Worm (Caenorhabditis elegans) whole organism, L4/young adult: ENCODE results near the gene F16B4.2.

Experiments used
- W03F9.2 ChIP-seq: fragments of 150-350 bp; optimal IDR thresholded peaks from 2 replicates; lab custom pipeline; 2014; ENCODE audit warnings: missing biosample characterization, missing genetic modification characterization
- dao-5 ChIP-seq: sonication (generic microtip); optimal IDR thresholded peaks from 2 replicates; lab custom pipeline; 2016; ENCODE audit warnings: missing genotype, missing genetic modification characterization, moderate library complexity, missing compliant biosample characterization
- him-1 ChIP-seq: sonication (generic microtip); optimal IDR thresholded peaks from 2 replicates; lab custom pipeline; 2016; ENCODE audit warnings: missing genotype, missing genetic modification reagents, missing genetic modification characterization, missing compliant biosample characterization

F16B4.2 gene

DNA sequence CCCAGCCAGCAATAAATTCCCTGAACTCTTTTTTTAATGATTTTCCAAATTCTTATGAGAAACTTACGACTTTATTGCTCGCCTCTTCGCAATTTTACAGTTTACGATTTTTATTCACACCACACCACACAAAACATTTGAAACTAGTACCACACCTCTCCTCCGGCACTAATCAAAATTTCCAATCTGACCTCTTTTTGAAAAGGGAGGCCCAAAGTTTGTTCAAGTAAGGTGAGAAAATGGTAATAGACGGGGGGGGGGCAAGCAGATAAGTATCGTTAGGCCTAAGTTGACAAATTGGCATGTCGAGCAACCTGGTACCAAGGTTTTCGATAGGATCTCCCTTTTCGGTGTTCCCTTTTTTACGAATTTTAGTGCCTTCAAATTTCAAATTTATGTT lies 21.0 kb upstream of the F16B4.2 start:
- TF ChIP-seq W03F9.2 (no peak), dao-5 (no peak), him-1 (tag; lab: Kevin White, UChicago) (no peak)

- no peak for TF ChIP-seq him-1 (tag; lab: Kevin White, UChicago)
- no peak for TF ChIP-seq dao-5
- TF ChIP-seq W03F9.2 = no peak
These were observed 17.6 kb upstream of the F16B4.2 start for ce11 chrV:1583242-1583641.

DNA sequence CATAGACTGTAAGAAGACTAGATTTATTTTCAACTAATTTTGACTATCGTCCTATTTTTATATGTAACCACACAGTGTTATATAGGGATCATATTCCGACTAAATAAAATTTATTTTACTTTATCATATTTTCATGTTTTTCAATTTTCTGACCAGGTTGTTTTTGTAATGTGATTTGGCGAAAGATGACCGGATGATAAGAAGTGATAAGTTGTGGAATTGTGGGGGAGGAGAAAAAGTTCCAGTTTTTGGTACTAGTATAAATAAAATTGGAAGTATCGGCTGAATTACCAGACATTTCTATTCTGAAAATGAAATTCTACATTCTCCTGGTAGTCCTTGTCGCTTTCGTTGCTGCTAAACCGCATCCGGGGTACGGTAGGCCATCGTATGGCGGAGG lies 15.4 kb upstream of the F16B4.2 start, which contains the start of gene F16B4.7:
TSS of gene F16B4.7 (plus strand) at position 301 of the 400 bp plus-strand sequence.
- no peak for TF ChIP-seq dao-5
- TF ChIP-seq him-1 (tag; lab: Kevin White, UChicago) = no peak
- TF ChIP-seq W03F9.2 = no peak

ce11 chrV:1586906-1587305 lies 13.9 kb upstream of the F16B4.2 start, which contains the start of gene F16B4.6:
Gene F16B4.6 (plus strand): TSS chrV:1587206.
- TF ChIP-seq dao-5 (no peak), him-1 (tag; lab: Kevin White, UChicago) (no peak), W03F9.2 (no peak)

DNA sequence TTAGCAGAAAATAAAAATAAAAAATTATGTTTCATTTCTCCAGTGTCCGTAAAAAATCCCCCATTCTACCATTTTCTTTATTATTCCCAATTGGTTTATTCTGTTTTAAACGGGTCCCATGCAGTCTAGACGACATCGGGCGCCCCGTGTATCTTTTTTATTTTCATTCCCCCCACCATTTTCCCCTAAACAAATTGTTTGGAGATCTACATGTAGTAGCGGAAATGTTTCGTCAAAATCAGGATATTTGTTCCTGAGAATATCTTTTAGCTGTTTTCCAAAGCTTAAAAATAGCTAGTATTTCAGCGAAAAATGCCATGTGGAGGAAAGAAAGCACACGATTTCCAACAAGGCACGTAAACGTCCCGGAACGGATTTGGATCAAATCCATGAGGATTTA lies 12.7 kb upstream of the F16B4.2 start, which contains the start of gene F16B4.5:
TSS of gene F16B4.5 (plus strand) at position 301 of the 400 bp plus-strand sequence.
- TF ChIP-seq dao-5 (no peak), W03F9.2 (no peak), him-1 (tag; lab: Kevin White, UChicago) (no peak)

- TF ChIP-seq dao-5 = no peak
These were observed 6.9 kb upstream of the F16B4.2 start, which contains the start of gene F16B4.4 for ce11 chrV:1593799-1594420. Gene F16B4.4 (plus strand): TSS chrV:1594019.

ce11 chrV:1594554-1595092 lies 6.2 kb upstream of the F16B4.2 start:
- no peak for TF ChIP-seq dao-5
- TF ChIP-seq him-1 (tag; lab: Kevin White, UChicago) = no peak
- TF ChIP-seq W03F9.2 = no peak

- TF ChIP-seq dao-5 (no peak), him-1 (tag; lab: Kevin White, UChicago) (no peak), W03F9.2 (no peak)
These were observed 7.0 kb downstream of the F16B4.2 start, which contains the start of gene nhr-178 for ce11 chrV:1607790-1608189. Gene nhr-178 (minus strand): TSS chrV:1607953.

- TF ChIP-seq dao-5 (no peak), W03F9.2 (no peak), him-1 (tag; lab: Kevin White, UChicago) (no peak)
These were observed 9.3 kb downstream of the F16B4.2 start, which contains the start of gene nhr-177 for ce11 chrV:1610097-1610496. Gene nhr-177 (plus strand): TSS chrV:1610263.

DNA sequence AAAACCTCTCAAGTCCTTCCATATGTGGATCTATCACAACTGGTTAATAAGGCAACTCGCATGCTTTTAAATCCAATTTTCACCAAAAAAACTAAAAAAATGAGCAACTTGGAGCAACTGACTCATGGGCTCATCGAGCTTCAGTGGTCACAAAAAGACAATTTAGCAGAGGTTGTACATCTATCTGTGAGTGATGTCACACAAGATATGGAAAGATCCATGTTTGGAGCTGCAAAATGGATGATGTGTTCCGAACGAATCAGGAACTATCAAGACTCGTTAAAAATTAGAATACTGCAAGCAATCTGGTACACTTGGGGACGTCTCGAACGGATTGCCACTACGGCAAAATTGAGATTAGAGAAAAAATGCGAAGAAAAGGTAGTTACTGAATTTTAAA lies 10.7 kb downstream of the F16B4.2 start:
- TF ChIP-seq dao-5 = no peak
- TF ChIP-seq him-1 (tag; lab: Kevin White, UChicago) = no peak
- TF ChIP-seq W03F9.2 = no peak

DNA sequence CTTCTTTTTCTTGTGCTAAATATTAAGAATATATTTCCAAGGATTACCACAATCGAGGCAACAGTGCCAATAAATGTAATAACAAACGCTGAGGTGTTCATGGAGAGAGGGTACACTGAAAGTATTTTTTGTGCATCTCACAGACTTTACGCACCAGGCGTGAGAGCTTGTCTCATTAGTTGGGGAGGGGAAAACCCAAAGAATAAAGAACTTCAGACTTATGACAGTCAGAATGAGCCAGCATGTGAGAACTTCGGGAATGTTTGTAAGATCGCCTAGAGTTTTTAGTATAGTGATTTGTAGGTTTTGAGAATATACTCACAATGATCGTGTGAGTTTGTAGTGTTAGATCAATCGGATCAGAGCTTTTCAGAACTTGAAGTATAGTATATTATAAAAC lies 13.9 kb downstream of the F16B4.2 start, which contains the start of gene srbc-41:
TSS of gene srbc-41 (minus strand) at position 101 of the 400 bp plus-strand sequence.
- no peak for TF ChIP-seq dao-5
- no peak for TF ChIP-seq W03F9.2
- TF ChIP-seq him-1 (tag; lab: Kevin White, UChicago) = no peak

DNA sequence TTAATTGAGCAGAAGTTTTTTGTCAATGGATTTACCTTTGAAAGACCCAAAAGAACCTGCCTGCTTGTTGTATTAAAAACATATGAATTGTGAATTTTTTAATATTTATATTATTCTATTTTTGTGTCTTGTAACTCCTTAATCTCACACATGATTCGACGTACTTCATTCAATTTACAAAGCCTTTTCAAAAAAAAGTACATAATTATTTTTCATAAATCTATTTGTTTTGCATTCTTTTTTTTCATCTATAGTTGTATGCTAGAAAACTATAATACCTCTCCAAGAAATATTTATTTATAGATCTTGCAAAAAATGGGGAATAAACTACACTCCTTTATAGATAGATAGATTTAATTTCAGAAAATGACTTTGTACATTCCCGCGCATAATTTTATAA lies 17.9 kb downstream of the F16B4.2 start, which contains the start of gene nhr-179:
TSS of gene nhr-179 (minus strand) at position 101 of the 400 bp plus-strand sequence.
- no peak for TF ChIP-seq dao-5
- TF ChIP-seq him-1 (tag; lab: Kevin White, UChicago) = no peak
- no peak for TF ChIP-seq W03F9.2

DNA sequence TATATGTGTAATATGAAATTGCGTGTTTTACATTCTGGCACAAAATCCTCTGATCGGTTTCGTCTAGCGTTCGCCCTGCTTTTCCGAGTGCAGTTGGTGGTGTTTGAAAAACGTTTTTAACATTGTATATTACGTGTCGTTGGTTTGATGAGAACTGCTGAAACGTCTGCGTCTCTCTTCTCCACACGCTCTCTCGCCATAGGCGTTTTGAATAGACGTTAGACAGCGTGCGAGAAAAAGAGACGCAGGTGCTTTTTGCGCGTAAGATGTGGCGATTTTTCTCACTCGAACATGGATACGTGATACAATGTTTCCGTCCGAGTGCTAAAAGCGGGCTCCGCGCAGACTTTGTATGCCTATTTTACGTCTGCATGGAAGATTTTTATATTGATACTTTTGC lies 19.7 kb downstream of the F16B4.2 start:
- no peak for TF ChIP-seq him-1 (tag; lab: Kevin White, UChicago)
- TF ChIP-seq dao-5 = no peak
- no peak for TF ChIP-seq W03F9.2

ce11 chrV:1621494-1621893 lies 20.7 kb downstream of the F16B4.2 start, which contains the start of gene nhr-117:
Gene nhr-117 (minus strand): TSS chrV:1621520.
- no peak for TF ChIP-seq W03F9.2
- TF ChIP-seq dao-5 = no peak
- no peak for TF ChIP-seq him-1 (tag; lab: Kevin White, UChicago)

DNA sequence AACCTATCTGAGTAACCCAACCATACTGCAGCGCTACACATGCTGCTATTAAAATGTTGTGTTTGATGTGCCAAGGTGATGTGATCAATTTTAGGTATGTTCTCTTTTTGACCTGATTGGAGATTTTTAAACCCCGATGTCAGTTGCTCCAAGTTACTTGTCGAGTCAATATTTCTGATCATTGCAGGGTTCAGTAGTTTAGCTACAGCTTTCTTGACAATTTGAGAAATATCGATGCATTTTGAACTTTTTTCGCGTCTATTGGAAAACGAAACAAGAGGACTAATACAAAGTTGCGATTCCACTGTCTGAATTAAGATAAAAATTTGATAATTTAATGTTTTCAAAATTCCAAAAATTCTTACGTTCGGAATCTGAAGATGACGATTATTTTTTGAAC lies 22.6 kb downstream of the F16B4.2 start:
- TF ChIP-seq him-1 (tag; lab: Kevin White, UChicago) = no peak
- TF ChIP-seq dao-5 = no peak
- no peak for TF ChIP-seq W03F9.2
